Fruit fly (Drosophila melanogaster): ENCODE results near the gene CG9150.

DNA sequence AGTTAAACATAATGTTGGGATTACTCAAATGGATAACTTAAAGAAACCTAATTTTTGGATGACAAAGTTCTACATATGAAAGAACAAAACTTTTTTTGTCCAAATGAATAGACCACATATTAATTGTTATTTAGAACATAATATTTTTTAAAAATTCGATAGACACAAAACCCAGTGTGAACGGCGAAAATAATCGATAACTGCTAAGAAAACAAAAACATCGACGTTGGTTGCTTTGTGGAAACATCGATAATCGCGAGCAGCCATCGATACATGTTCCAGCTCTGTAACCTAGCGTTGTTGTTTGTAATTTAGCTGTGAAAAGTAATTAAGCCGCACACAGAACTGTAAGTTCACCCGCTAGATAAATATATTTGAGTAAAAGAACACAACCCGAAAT, 17.8 kb downstream of the CG9150 start, which contains the start of gene CG9135:
- TF ChIP-seq Vsx2 (GFP tag; optimal IDR thresholded peaks at IDR 0.05; ENCODE audit: partially characterized antibody) (no peak), HLH106 (tag; optimal IDR thresholded peaks at IDR 0.05) (peak; percentile 9), CG32264 (GFP tag; optimal IDR thresholded peaks at IDR 0.05) (no peak), psq (GFP tag; optimal IDR thresholded peaks at IDR 0.05) (no peak), lola (GFP tag; optimal IDR thresholded peaks at IDR 0.05) (no peak), dmrt93B (GFP tag; optimal IDR thresholded peaks at IDR 0.05) (no peak), usp (GFP tag; optimal IDR thresholded peaks at IDR 0.05) (no peak), woc (GFP tag; optimal IDR thresholded peaks at IDR 0.05) (no peak), GATAd (GFP tag; optimal IDR thresholded peaks at IDR 0.05) (no peak), pan (optimal IDR thresholded peaks at IDR 0.05) (no peak), Dif (GFP tag; optimal IDR thresholded peaks at IDR 0.05; ENCODE audit: partially characterized antibody) (no peak)

All from whole organism, wandering third instar larva.